Fruit fly (Drosophila melanogaster): Measurements from ENCODE around the gene CG17349.

dm6 chr2L:19378620-19379019 lies 8.4 kb downstream of the CG17349 start:
- TF ChIP-seq CG10348 (GFP tag; IDR thresholded peaks at IDR 0.05) = no peak
- TF ChIP-seq rn (GFP tag; IDR thresholded peaks at IDR 0.05) = no peak
- no peak for TF ChIP-seq gl (tag; optimal IDR thresholded peaks at IDR 0.05)
- TF ChIP-seq EcR (GFP tag; optimal IDR thresholded peaks at IDR 0.05) = no peak
- no peak for TF ChIP-seq CG13204 (GFP tag; optimal IDR thresholded peaks at IDR 0.05)
- TF ChIP-seq CG12605 (GFP tag; IDR thresholded peaks at IDR 0.05) = no peak
- no peak for TF ChIP-seq Pif1B (GFP tag; optimal IDR thresholded peaks at IDR 0.05)
- no peak for TF ChIP-seq CG17806 (tag; optimal IDR thresholded peaks at IDR 0.05)
- TF ChIP-seq Snoo (tag; optimal IDR thresholded peaks at IDR 0.05) = no peak
- no peak for TF ChIP-seq CG8159 (tag; optimal IDR thresholded peaks at IDR 0.05)
- no peak for TF ChIP-seq CG14655 (GFP tag; optimal IDR thresholded peaks at IDR 0.05)
- TF ChIP-seq CG32121 (GFP tag; IDR thresholded peaks at IDR 0.05) = no peak
- no peak for TF ChIP-seq Pif1A (GFP tag; optimal IDR thresholded peaks at IDR 0.05)
